Worm (Caenorhabditis elegans): ENCODE results near the gene eif-2D.

DNA sequence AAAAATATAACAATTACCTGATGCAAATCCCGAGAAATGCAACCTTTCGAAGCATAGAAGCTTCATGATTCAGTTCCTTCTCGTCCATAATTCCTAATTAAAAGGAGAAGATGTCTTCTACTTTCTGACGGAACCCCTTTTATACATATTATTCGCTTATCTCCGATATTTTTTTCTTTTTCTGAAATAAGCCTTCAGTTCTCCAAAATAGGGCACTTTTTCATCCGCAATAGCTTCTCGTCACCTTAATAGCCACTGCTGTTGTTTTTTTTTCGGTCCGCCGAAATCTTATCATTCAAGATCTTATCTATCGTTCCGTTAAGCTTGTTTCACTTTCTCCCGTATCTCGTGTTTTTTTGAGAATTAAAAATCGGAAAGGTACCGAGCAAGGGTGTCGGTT lies 39.2 kb upstream of the eif-2D start, which contains the start of gene bli-2:
- TF ChIP-seq ztf-29 (GFP tag; IDR thresholded peaks at IDR 0.05) (no peak), T22C8.4 (GFP tag; IDR thresholded peaks at IDR 0.05) (no peak), flt-1 (GFP tag; IDR thresholded peaks at IDR 0.05) (no peak)
